Fruit fly (Drosophila melanogaster) whole organism, embryonic: ENCODE results near the gene CG14339.
A peak's percentile ranks its signal among the peaks of the same experiment; 100 is the strongest.

Source experiments
- CG10209 ChIP-seq: fragments of 200-800 bp; sonication (Bioruptor generic); optimal IDR thresholded peaks from 3 replicates; lab custom pipeline; 2017; ENCODE audit warnings: missing biosample characterization, mild to moderate bottlenecking, missing genetic modification characterization, missing genetic modification reagents
- CG10654 ChIP-seq: fragments of 200-800 bp; sonication (Bioruptor generic); optimal IDR thresholded peaks from 2 replicates; lab custom pipeline; 2016; ENCODE audit warnings: missing biosample characterization, missing genetic modification characterization
- CG12104 ChIP-seq: fragments of 200-800 bp; sonication (Bioruptor generic); optimal IDR thresholded peaks from 3 replicates; lab custom pipeline; 2016; ENCODE audit warnings: missing biosample characterization, missing genetic modification characterization
- CG12299 ChIP-seq: fragments of 200-800 bp; sonication (Bioruptor generic); optimal IDR thresholded peaks from 2 replicates; lab custom pipeline; 2018; ENCODE audit warnings: missing biosample characterization, mild to moderate bottlenecking, missing genetic modification characterization
- CG13424 ChIP-seq: fragments of 200-800 bp; sonication (Bioruptor generic); optimal IDR thresholded peaks from 2 replicates; lab custom pipeline; 2019; ENCODE audit warnings: missing biosample characterization, mild to moderate bottlenecking, missing genetic modification characterization, moderate library complexity
- CG13775 ChIP-seq: fragments of 200-800 bp; sonication (Bioruptor generic); optimal IDR thresholded peaks from 3 replicates; lab custom pipeline; 2017; ENCODE audit warnings: missing biosample characterization, mild to moderate bottlenecking, missing genetic modification characterization
- CG13894 ChIP-seq: fragments of 200-800 bp; sonication (Bioruptor generic); optimal IDR thresholded peaks from 3 replicates; lab custom pipeline; 2018; ENCODE audit warnings: missing biosample characterization, mild to moderate bottlenecking, missing genetic modification characterization, moderate library complexity
- CG14050 ChIP-seq: fragments of 200-800 bp; sonication (Bioruptor generic); IDR thresholded peaks from 3 replicates; pipeline ENCODE4 v1.3.6; 2022; ENCODE audit warnings: missing biosample characterization, missing genetic modification characterization
- CG15696 ChIP-seq: fragments of 200-800 bp; sonication (Bioruptor generic); optimal IDR thresholded peaks from 2 replicates; lab custom pipeline; 2019; ENCODE audit warnings: missing biosample characterization, mild to moderate bottlenecking, missing genetic modification characterization, moderate library complexity
- CG2889 ChIP-seq: fragments of 200-800 bp; sonication (Bioruptor generic); IDR thresholded peaks from 3 replicates; pipeline ENCODE4 v1.3.6; 2022; ENCODE audit warnings: missing biosample characterization, missing genetic modification characterization
- CG30403 ChIP-seq: fragments of 200-800 bp; sonication (Bioruptor generic); optimal IDR thresholded peaks from 3 replicates; lab custom pipeline; 2016; ENCODE audit warnings: missing biosample characterization, missing genetic modification characterization
- CG4707 ChIP-seq: fragments of 200-800 bp; sonication (Bioruptor generic); optimal IDR thresholded peaks from 2 replicates; lab custom pipeline; 2018; ENCODE audit warnings: missing biosample characterization, mild to moderate bottlenecking, missing genetic modification characterization, moderate library complexity
- CG6272 ChIP-seq: fragments of 200-800 bp; sonication (Bioruptor generic); IDR thresholded peaks from 2 replicates; pipeline ENCODE4 v1.3.6; 2022; ENCODE audit warnings: missing biosample characterization, missing genetic modification characterization
- CG6791 ChIP-seq: fragments of 200-800 bp; sonication (Bioruptor generic); IDR thresholded peaks from 3 replicates; pipeline ENCODE4 v1.3.6; 2022; ENCODE audit warnings: missing biosample characterization, missing genetic modification characterization; ENCODE audit not compliant: partially characterized antibody
- CG7745 ChIP-seq: fragments of 200-800 bp; sonication (Bioruptor generic); optimal IDR thresholded peaks from 2 replicates; lab custom pipeline; 2018; ENCODE audit warnings: missing biosample characterization, mild to moderate bottlenecking, missing genetic modification characterization, moderate library complexity
- CG7987 ChIP-seq: fragments of 200-800 bp; sonication (Bioruptor generic); optimal IDR thresholded peaks from 2 replicates; lab custom pipeline; 2018; ENCODE audit warnings: missing biosample characterization, mild to moderate bottlenecking, missing genetic modification characterization, moderate library complexity
- CG9609 ChIP-seq: fragments of 200-800 bp; sonication (Bioruptor generic); optimal IDR thresholded peaks from 3 replicates; lab custom pipeline; 2016; ENCODE audit warnings: missing biosample characterization, missing genetic modification characterization
- CG9817 ChIP-seq: fragments of 200-800 bp; sonication (Bioruptor generic); optimal IDR thresholded peaks from 2 replicates; lab custom pipeline; 2018; ENCODE audit warnings: missing biosample characterization, mild to moderate bottlenecking, missing genetic modification characterization, moderate library complexity
- Ets65A ChIP-seq: fragments of 200-800 bp; sonication (Bioruptor generic); peaks from one replicate; lab custom pipeline; 2016; ENCODE audit warnings: missing biosample characterization, missing genetic modification characterization
- H15 ChIP-seq: fragments of 200-800 bp; sonication (Bioruptor generic); IDR thresholded peaks from 3 replicates; pipeline ENCODE4 v1.3.6; 2022; ENCODE audit warnings: missing biosample characterization, missing genetic modification characterization
- H2.0 ChIP-seq: fragments of 200-800 bp; sonication (Bioruptor generic); IDR thresholded peaks from 2 replicates; pipeline ENCODE4 v1.3.6; 2022; ENCODE audit warnings: missing biosample characterization, missing genetic modification characterization
- HLH4C ChIP-seq: fragments of 200-800 bp; sonication (Bioruptor generic); IDR thresholded peaks from 3 replicates; pipeline ENCODE4 v1.3.6; 2022; ENCODE audit warnings: missing biosample characterization, missing genetic modification characterization; ENCODE audit not compliant: partially characterized antibody
- Hsf ChIP-seq: fragments of 200-800 bp; sonication (Bioruptor generic); optimal IDR thresholded peaks from 3 replicates; lab custom pipeline; 2016; ENCODE audit warnings: missing biosample characterization, missing genetic modification characterization
- MTF-1 ChIP-seq: fragments of 200-800 bp; sonication (Bioruptor generic); optimal IDR thresholded peaks from 2 replicates; lab custom pipeline; 2018; ENCODE audit warnings: missing biosample characterization, mild to moderate bottlenecking, missing genetic modification characterization, borderline replicate concordance
- Mad ChIP-seq: fragments of 200-800 bp; sonication (Bioruptor generic); optimal IDR thresholded peaks from 2 replicates; lab custom pipeline; 2016; ENCODE audit warnings: missing biosample characterization, missing genetic modification characterization
- Med ChIP-seq: fragments of 200-800 bp; sonication (Bioruptor generic); peaks from one replicate; lab custom pipeline; 2016; ENCODE audit warnings: missing biosample characterization, missing genetic modification characterization, mild to moderate bottlenecking, inconsistent platforms, moderate library complexity
- Meics ChIP-seq: fragments of 200-800 bp; sonication (Bioruptor generic); optimal IDR thresholded peaks from 2 replicates; lab custom pipeline; 2017; ENCODE audit warnings: missing biosample characterization, mild to moderate bottlenecking, missing genetic modification characterization
- Opbp ChIP-seq: fragments of 200-800 bp; sonication (Bioruptor generic); IDR thresholded peaks from 3 replicates; pipeline ENCODE4 v1.3.6; 2022; ENCODE audit warnings: missing biosample characterization, missing genetic modification characterization; ENCODE audit not compliant: partially characterized antibody
- Six4 ChIP-seq: fragments of 200-800 bp; sonication (Bioruptor generic); optimal IDR thresholded peaks from 2 replicates; lab custom pipeline; 2016; ENCODE audit warnings: missing biosample characterization, missing genetic modification characterization
- Taf1 ChIP-seq: fragments of 200-800 bp; sonication (Bioruptor generic); IDR thresholded peaks from 2 replicates; pipeline ENCODE4 v1.3.6; 2022; ENCODE audit warnings: missing biosample characterization, missing genetic modification characterization
- Trl ChIP-seq, 3 experiments: fragments of >200 bp in 2 of 3; fragments of 200-800 bp in 1 of 3; sonication (Bioruptor generic) in 1 of 3; optimal IDR thresholded peaks; 2 replicates in 1 of 3; 3 replicates in 2 of 3; lab custom pipeline; 2016 to 2017; ENCODE audit warnings: missing biosample characterization in 1 of 3, missing genetic modification characterization in 1 of 3
- bowl ChIP-seq: fragments of 200-800 bp; sonication (Bioruptor generic); IDR thresholded peaks from 2 replicates; pipeline ENCODE4 v1.3.6; 2022; ENCODE audit warnings: missing biosample characterization, missing genetic modification characterization
- bsh ChIP-seq, 2 experiments: fragments of 200-800 bp; sonication (Bioruptor generic); optimal IDR thresholded peaks; 2 replicates each; lab custom pipeline; 2017 to 2018; ENCODE audit warnings: mild to moderate bottlenecking in 2 of 2, missing biosample characterization in 2 of 2, missing genetic modification characterization in 2 of 2, moderate library complexity in 1 of 2
- chinmo ChIP-seq: fragments of 200-800 bp; sonication (Bioruptor generic); IDR thresholded peaks from 4 replicates; pipeline ENCODE4 v1.3.6; 2022; ENCODE audit warnings: missing biosample characterization, missing genetic modification characterization; ENCODE audit not compliant: partially characterized antibody
- crol ChIP-seq: fragments of 200-800 bp; sonication (Bioruptor generic); IDR thresholded peaks from 2 replicates; pipeline ENCODE4 v1.3.6; 2022; ENCODE audit warnings: missing biosample characterization, missing genetic modification characterization
- danr ChIP-seq: fragments of 200-800 bp; sonication (Bioruptor generic); IDR thresholded peaks from 2 replicates; pipeline ENCODE4 v1.3.6; 2022; ENCODE audit warnings: missing biosample characterization, missing genetic modification characterization
- dmrt99B ChIP-seq: fragments of 200-800 bp; sonication (Bioruptor generic); optimal IDR thresholded peaks from 2 replicates; lab custom pipeline; 2018; ENCODE audit warnings: missing biosample characterization, mild to moderate bottlenecking, missing genetic modification characterization, moderate library complexity
- fu2 ChIP-seq: fragments of 200-800 bp; sonication (Bioruptor generic); optimal IDR thresholded peaks from 2 replicates; lab custom pipeline; 2016; ENCODE audit warnings: missing biosample characterization, missing genetic modification characterization
- gce ChIP-seq: fragments of 200-800 bp; sonication (Bioruptor generic); IDR thresholded peaks from 3 replicates; pipeline ENCODE4 v1.3.6; 2022; ENCODE audit warnings: missing biosample characterization, missing genetic modification characterization
- grn ChIP-seq: fragments of 200-800 bp; sonication (Bioruptor generic); optimal IDR thresholded peaks from 3 replicates; lab custom pipeline; 2017; ENCODE audit warnings: missing biosample characterization, missing genetic modification characterization
- knrl ChIP-seq: fragments of 200-800 bp; sonication (Bioruptor generic); IDR thresholded peaks from 3 replicates; pipeline ENCODE4 v1.3.6; 2022; ENCODE audit warnings: missing biosample characterization, missing genetic modification characterization; ENCODE audit not compliant: partially characterized antibody
- nom ChIP-seq: fragments of 200-800 bp; sonication (Bioruptor generic); optimal IDR thresholded peaks from 2 replicates; lab custom pipeline; 2017; ENCODE audit warnings: missing biosample characterization, missing genetic modification characterization, mild to moderate bottlenecking, moderate library complexity, missing genetic modification reagents
- odd ChIP-seq: fragments of 200-800 bp; sonication (Bioruptor generic); optimal IDR thresholded peaks from 2 replicates; lab custom pipeline; 2017; ENCODE audit warnings: missing biosample characterization, mild to moderate bottlenecking, missing genetic modification characterization
- pan ChIP-seq, 4 experiments: fragments of >200 bp in 3 of 4; fragments of 200-800 bp in 1 of 4; sonication (Bioruptor generic) in 1 of 4; optimal IDR thresholded peaks in 3 of 4; IDR thresholded peaks in 1 of 4; 2 replicates each; pipeline versions ENCODE4 v1.3.6 to Lab custom; 2017 to 2022; ENCODE audit warnings: missing biosample characterization in 2 of 4, missing genetic modification characterization in 2 of 4, mixed read lengths in 1 of 4
- pros ChIP-seq: fragments of 200-800 bp; sonication (Bioruptor generic); optimal IDR thresholded peaks from 3 replicates; lab custom pipeline; 2019; ENCODE audit warnings: missing biosample characterization, mild to moderate bottlenecking, missing genetic modification characterization, moderate library complexity
- stwl ChIP-seq: fragments of 200-800 bp; sonication (Bioruptor generic); optimal IDR thresholded peaks from 3 replicates; lab custom pipeline; 2018; ENCODE audit warnings: missing biosample characterization, mild to moderate bottlenecking, missing genetic modification characterization, moderate library complexity
- sug ChIP-seq: fragments of 200-800 bp; optimal IDR thresholded peaks from 2 replicates; lab custom pipeline; 2019; ENCODE audit warnings: missing biosample characterization, mild to moderate bottlenecking, missing genetic modification characterization, moderate library complexity
- zen ChIP-seq: fragments of 200-800 bp; sonication (Bioruptor generic); optimal IDR thresholded peaks from 3 replicates; lab custom pipeline; 2018; ENCODE audit warnings: missing biosample characterization, mild to moderate bottlenecking, missing genetic modification characterization, moderate library complexity
- zfh1 ChIP-seq: fragments of 200-800 bp; sonication (Bioruptor generic); IDR thresholded peaks from 3 replicates; pipeline ENCODE4 v1.3.6; 2022; ENCODE audit warnings: missing biosample characterization, missing genetic modification characterization

The CG14339 gene

DNA sequence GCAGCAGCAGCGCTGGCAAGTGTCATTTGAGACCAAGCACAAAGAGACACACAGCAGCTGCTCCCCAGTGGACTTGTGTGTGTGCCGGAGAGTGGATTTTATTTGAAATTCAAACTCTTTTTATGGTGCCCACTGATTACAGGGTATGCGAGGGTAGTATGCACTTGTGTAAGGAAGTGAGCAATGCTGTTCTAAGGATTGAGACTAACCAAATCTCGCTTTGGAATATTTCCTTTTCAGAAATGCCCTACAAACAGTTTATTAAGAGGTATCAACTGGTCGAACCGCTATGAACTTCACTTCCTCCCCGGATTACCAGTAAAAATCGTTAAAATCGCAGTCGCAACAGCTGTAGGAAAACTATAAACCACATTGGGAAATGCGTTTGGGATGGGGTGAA lies 32.6 kb upstream of the CG14339 start (continued):
- TF ChIP-seq odd (GFP tag; lab: Kevin White, UChicago) (peak; percentile 76), HLH4C (no peak), zfh1 (peak; percentile 98), Mad (peak; percentile 88), Trl (optimal IDR thresholded peaks at IDR 0.05; lab: Kevin White, UChicago) (no peak), Trl (GFP tag; optimal IDR thresholded peaks at IDR 0.05; lab: Kevin White, UChicago) (peak; percentile 91), gce (peak; percentile 91), CG6791 (GFP tag; lab: Robert Waterston, UW) (no peak), CG9817 (tag; lab: Kevin White, UChicago) (peak; percentile 78), chinmo (GFP tag; lab: Robert Waterston, UW) (no peak), dmrt99B (tag; lab: Kevin White, UChicago) (peak; percentile 93), CG14050 (GFP tag; lab: Robert Waterston, UW) (peak; percentile 88), Ets65A (GFP tag; lab: Kevin White, UChicago) (peak; percentile 99), CG30403 (peak; percentile 92), CG15696 (tag; lab: Kevin White, UChicago) (peak; percentile 90), Taf1 (GFP tag; lab: Robert Waterston, UW) (peak; percentile 45; the same call in 1 of the 2 replicates), H2.0 (peak; percentile 95), CG12104 (GFP tag; lab: Kevin White, UChicago) (peak; percentile 74), bowl (GFP tag; lab: Robert Waterston, UW) (peak; percentile 82), H15 (GFP tag; lab: Robert Waterston, UW) (peak; percentile 91), MTF-1 (GFP tag; lab: Kevin White, UChicago) (peak; percentile 82), CG7745 (tag; lab: Kevin White, UChicago) (peak; percentile 23), danr (peak; percentile 85), Hsf (peak; percentile 96), pros (GFP tag; lab: Kevin White, UChicago) (peak; percentile 26), CG10209 (peak; percentile 92), CG4707 (GFP tag; lab: Kevin White, UChicago) (peak; percentile 83), Meics (GFP tag; lab: Kevin White, UChicago) (peak; percentile 61), zen (tag; lab: Kevin White, UChicago) (peak; percentile 90), CG10654 (GFP tag; lab: Kevin White, UChicago) (peak; percentile 94), CG12299 (tag; lab: Kevin White, UChicago) (peak; percentile 66), pan (optimal IDR thresholded peaks at IDR 0.05; lab: Kevin White, UChicago) (peak in 1 of 2 experiments; percentile 81), pan (GFP tag; optimal IDR thresholded peaks at IDR 0.05 in 1 of 2, IDR thresholded peaks at IDR 0.05 in 1 of 2) (peak; percentile 61 to 93), Opbp (GFP tag; lab: Robert Waterston, UW) (no peak), CG13775 (GFP tag; lab: Kevin White, UChicago) (peak; percentile 85), CG2889 (GFP tag; lab: Robert Waterston, UW) (peak; percentile 84), grn (GFP tag; lab: Kevin White, UChicago) (peak; percentile 28), CG7987 (GFP tag; lab: Kevin White, UChicago) (peak; percentile 62), bsh (GFP tag; optimal IDR thresholded peaks at IDR 0.05; lab: Kevin White, UChicago) (peak; percentile 41 to 96), Med (GFP tag; lab: Kevin White, UChicago) (peak; percentile 98), sug (tag; lab: Kevin White, UChicago) (peak; percentile 50), stwl (peak; percentile 44), nom (no peak), CG13894 (no peak), CG13424 (tag; lab: Kevin White, UChicago) (peak; percentile 87), fu2 (GFP tag; lab: Kevin White, UChicago) (peak; percentile 74), CG6272 (peak; percentile 82), crol (peak; percentile 55), CG9609 (GFP tag; lab: Kevin White, UChicago) (peak; percentile 96), Six4 (GFP tag; lab: Kevin White, UChicago) (peak; percentile 94), knrl (no peak)
